Fruit fly (Drosophila melanogaster): ENCODE data around the gene ck.

ck gene

DNA sequence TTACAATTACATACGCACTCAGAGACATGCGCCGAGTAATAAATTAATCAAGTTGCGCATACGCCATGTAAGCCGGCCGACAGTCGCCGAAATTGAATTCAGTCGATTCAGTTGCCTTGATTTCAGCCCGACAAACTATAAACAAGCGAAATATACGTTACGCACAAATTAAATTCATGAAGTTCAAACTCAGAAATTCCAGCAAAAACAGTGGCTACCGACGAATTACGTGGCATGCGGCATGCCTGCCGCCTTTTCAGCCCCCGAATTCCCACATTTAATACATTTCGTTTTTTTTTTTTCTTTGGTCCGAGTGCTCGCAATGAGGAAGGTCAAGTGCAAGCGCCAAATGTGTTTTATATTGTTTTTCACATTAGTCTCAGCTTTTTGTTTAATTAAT lies 57.3 kb downstream of the ck start:
- TF ChIP-seq CG8478 (optimal IDR thresholded peaks at IDR 0.05) (no peak), CTCF (optimal IDR thresholded peaks at IDR 0.05) (no peak)

DNA sequence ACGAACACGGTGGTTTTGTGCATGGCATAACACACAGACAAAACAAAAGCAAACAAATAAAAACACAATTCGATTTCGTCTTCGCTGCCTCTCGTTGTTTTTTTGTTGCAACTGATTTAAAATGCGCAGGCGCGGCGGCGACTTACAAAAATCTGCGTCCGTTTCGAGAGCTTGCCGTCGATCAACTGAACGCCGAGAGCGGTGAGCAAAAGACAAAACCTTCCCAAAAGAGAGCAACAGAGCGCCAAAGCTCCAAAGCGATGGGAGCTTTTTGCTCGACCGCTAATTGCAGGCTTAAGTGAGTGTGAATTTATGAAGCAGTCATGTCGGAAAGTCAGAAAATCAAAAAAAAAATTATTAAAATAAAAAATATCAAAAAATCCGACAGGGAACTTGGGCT lies 60.3 kb downstream of the ck start, which contains the start of gene mol:
Gene mol, minus strand, starts transcription at position 190 of the 400 bp plus-strand sequence.
- no peak for TF ChIP-seq CG8478 (optimal IDR thresholded peaks at IDR 0.05)
- no peak for TF ChIP-seq CTCF (optimal IDR thresholded peaks at IDR 0.05)

DNA sequence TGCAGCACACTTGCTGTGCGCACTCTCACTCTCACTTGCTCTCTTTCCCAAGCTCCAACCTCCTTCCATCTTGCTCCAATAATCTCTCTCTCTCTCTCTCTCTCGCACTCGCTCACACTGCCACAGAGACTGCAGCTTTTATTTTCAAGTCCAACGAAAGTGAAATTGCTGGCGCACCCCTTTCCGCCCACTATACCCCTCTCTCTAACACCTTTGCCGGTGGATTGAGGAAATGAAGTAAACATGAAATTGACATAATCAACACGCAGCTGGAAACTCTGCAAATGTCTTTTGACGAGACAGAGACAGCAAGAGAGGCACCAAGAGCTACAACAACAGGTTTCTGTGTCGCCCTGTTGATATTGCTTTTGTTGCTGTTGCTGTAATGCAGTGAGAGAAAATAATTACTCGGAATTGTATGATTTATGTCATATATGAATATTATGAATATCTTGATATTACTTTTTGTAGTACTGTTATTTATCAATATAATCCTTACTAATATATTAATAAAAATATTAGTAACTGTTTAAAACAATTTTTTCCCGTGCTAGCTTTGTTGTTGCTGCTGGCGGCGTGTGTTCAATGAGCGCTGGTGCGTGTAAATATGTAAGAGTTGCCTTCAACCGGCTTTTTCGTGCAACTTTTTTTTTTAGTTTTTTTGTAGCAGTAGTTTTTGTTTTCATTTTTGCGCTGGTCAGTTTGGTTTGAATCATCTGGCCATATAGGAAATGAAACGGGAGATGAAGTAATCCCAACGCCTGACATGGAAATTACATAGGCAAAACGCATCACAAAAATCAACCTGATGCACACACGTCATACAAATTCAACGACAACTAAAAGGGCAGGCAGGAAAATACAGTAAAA lies 61.8 kb downstream of the ck start:
- no peak for TF ChIP-seq CTCF (optimal IDR thresholded peaks at IDR 0.05)
- no peak for TF ChIP-seq CG8478 (optimal IDR thresholded peaks at IDR 0.05)
